Worm (Caenorhabditis elegans) whole organism, L4 larva: Measurements from ENCODE around the gene F20B6.6.

Experiments used
- Y105C5A.15 ChIP-seq: fragments of 200-800 bp; sonication (Bioruptor generic); IDR thresholded peaks from 2 replicates; pipeline ENCODE4 v1.3.6; 2022; ENCODE audit warnings: missing genetic modification characterization, missing compliant biosample characterization
- ZK546.5 ChIP-seq, 2 experiments: sonication (generic microtip); optimal IDR thresholded peaks; 2 replicates each; lab custom pipeline; 2017; ENCODE audit warnings: missing biosample characterization in 2 of 2, missing genetic modification characterization in 2 of 2
- ama-1 ChIP-seq: fragments of 150-350 bp; optimal IDR thresholded peaks from 2 replicates; lab custom pipeline; 2014; ENCODE audit warnings: inconsistent platforms, mixed read lengths
- daf-19 ChIP-seq: fragments of 200-800 bp; sonication (Bioruptor generic); conservative IDR thresholded peaks from 2 replicates; pipeline ENCODE4 v1.3.6; 2022; ENCODE audit warnings: missing genetic modification characterization, missing compliant biosample characterization
- hlh-30 ChIP-seq: sonication (generic microtip); optimal IDR thresholded peaks from 2 replicates; lab custom pipeline; 2017; ENCODE audit warnings: antibody characterized with exemption, mild to moderate bottlenecking, missing genetic modification characterization, missing compliant biosample characterization; ENCODE audit not compliant: insufficient read depth
- madf-5 ChIP-seq, 2 experiments: fragments of 200-800 bp; sonication (Bioruptor generic); IDR thresholded peaks; 2 replicates each; pipeline ENCODE4 v1.3.6; 2022; ENCODE audit warnings: missing compliant biosample characterization in 2 of 2, missing genetic modification characterization in 2 of 2
- unc-62 ChIP-seq, 3 experiments: fragments of 150-350 bp in 1 of 3; sonication (generic microtip); optimal IDR thresholded peaks in 2 of 3; peaks in 1 of 3; 1 replicate in 1 of 3; 2 replicates in 2 of 3; lab custom pipeline; 2014 to 2017; ENCODE audit warnings: missing biosample characterization in 3 of 3, missing genetic modification characterization in 3 of 3, missing genetic modification reagents in 3 of 3, missing genotype in 1 of 3

DNA sequence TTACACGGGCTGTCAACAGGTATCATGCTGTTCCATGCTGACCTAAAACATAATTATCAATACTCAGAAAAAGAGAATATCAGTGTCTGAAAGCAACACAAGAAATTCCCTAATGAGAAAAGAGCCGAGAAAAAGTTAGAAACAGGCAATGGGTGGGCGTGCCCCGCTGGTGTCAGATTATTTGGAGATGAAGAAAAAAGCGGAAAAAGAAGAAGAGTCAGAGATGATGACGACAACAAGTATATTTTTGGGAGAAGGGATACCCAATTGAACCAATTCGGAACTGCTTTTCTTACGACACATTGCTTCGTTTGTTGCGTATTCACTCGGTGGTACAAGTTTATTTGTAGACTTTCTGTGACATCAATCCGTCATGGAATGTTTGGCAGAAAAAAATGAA is 5.6 kb downstream of the F20B6.6 start, which contains the start of gene F20B6.4:
- TF ChIP-seq ama-1 (lab: Kevin White, UChicago) = no peak
- TF ChIP-seq daf-19 (GFP tag; lab: Robert Waterston, UW) = no peak
- TF ChIP-seq Y105C5A.15 (GFP tag; lab: Robert Waterston, UW) = no peak
- TF ChIP-seq hlh-30 (tag; lab: Kevin White, UChicago) = no peak
- TF ChIP-seq ZK546.5 (tag; optimal IDR thresholded peaks at IDR 0.05; lab: Kevin White, UChicago) = no peak
- TF ChIP-seq madf-5 (GFP tag; IDR thresholded peaks at IDR 0.05; lab: Robert Waterston, UW) = no peak
- TF ChIP-seq unc-62 (GFP tag; optimal IDR thresholded peaks at IDR 0.05 in 1 of 2; lab: Kevin White, UChicago) = no peak
- no peak for TF ChIP-seq unc-62 (tag; optimal IDR thresholded peaks at IDR 0.05; lab: Kevin White, UChicago)
